Worm (Caenorhabditis elegans) whole organism, L2 larva: ENCODE data around the gene M03F4.6.

Experiments
- C34F6.9 ChIP-seq: fragments of 150-350 bp; optimal IDR thresholded peaks from 2 replicates; lab custom pipeline; 2014; ENCODE audit warnings: missing biosample characterization, missing genetic modification characterization
- F13H6.1 ChIP-seq: sonication (generic microtip); optimal IDR thresholded peaks from 2 replicates; lab custom pipeline; 2016; ENCODE audit warnings: missing genetic modification characterization, missing compliant biosample characterization
- R02D3.7 ChIP-seq: fragments of 150-350 bp; optimal IDR thresholded peaks from 2 replicates; lab custom pipeline; 2014; ENCODE audit warnings: missing biosample characterization, missing genetic modification characterization
- Y55F3AM.14 ChIP-seq: fragments of 200-800 bp; sonication (Bioruptor generic); optimal IDR thresholded peaks from 2 replicates; lab custom pipeline; 2018; ENCODE audit warnings: mild to moderate bottlenecking, missing genetic modification characterization, missing compliant biosample characterization
- ZK546.5 ChIP-seq: sonication (generic microtip); optimal IDR thresholded peaks from 2 replicates; lab custom pipeline; 2017; ENCODE audit warnings: missing biosample characterization, missing genetic modification characterization
- alr-1 ChIP-seq: fragments of 150-350 bp; optimal IDR thresholded peaks from 2 replicates; lab custom pipeline; 2014; ENCODE audit warnings: missing biosample characterization, missing genetic modification characterization
- aly-2 ChIP-seq: fragments of 150-350 bp; optimal IDR thresholded peaks from 2 replicates; lab custom pipeline; 2014; ENCODE audit warnings: missing biosample characterization, missing genetic modification characterization
- blmp-1 ChIP-seq: sonication (generic microtip); optimal IDR thresholded peaks from 2 replicates; lab custom pipeline; 2017; ENCODE audit warnings: missing genetic modification characterization, mild to moderate bottlenecking, missing compliant biosample characterization, antibody characterized with exemption, moderate library complexity; ENCODE audit not compliant: insufficient read depth
- ceh-16 ChIP-seq: fragments of 150-350 bp; optimal IDR thresholded peaks from 2 replicates; lab custom pipeline; 2014; ENCODE audit warnings: missing biosample characterization, missing genetic modification characterization
- ceh-82 ChIP-seq: fragments of 150-350 bp; optimal IDR thresholded peaks from 2 replicates; lab custom pipeline; 2014; ENCODE audit warnings: missing biosample characterization, missing genetic modification characterization
- crh-2 ChIP-seq: sonication (generic microtip); optimal IDR thresholded peaks from 2 replicates; lab custom pipeline; 2017; ENCODE audit warnings: missing biosample characterization, missing genetic modification characterization
- dmd-4 ChIP-seq: sonication (generic microtip); optimal IDR thresholded peaks from 2 replicates; lab custom pipeline; 2017; ENCODE audit warnings: missing biosample characterization, missing genetic modification characterization
- egl-27 ChIP-seq: sonication (generic microtip); optimal IDR thresholded peaks from 3 replicates; lab custom pipeline; 2017; ENCODE audit warnings: missing biosample characterization, missing genetic modification reagents, missing genetic modification characterization
- elt-1 ChIP-seq: fragments of 150-350 bp; optimal IDR thresholded peaks from 2 replicates; lab custom pipeline; 2014; ENCODE audit warnings: missing biosample characterization, missing genetic modification characterization
- elt-3 ChIP-seq: sonication (generic microtip); optimal IDR thresholded peaks from 2 replicates; lab custom pipeline; 2017; ENCODE audit warnings: missing biosample characterization, missing genetic modification characterization
- fos-1 ChIP-seq: fragments of 150-350 bp; optimal IDR thresholded peaks from 2 replicates; lab custom pipeline; 2014; ENCODE audit warnings: missing biosample characterization, missing genetic modification characterization
- gmeb-1 ChIP-seq: fragments of 150-350 bp; optimal IDR thresholded peaks from 2 replicates; lab custom pipeline; 2014; ENCODE audit warnings: missing biosample characterization, missing genetic modification characterization
- lin-11 ChIP-seq: fragments of 150-350 bp; sonication (generic microtip); optimal IDR thresholded peaks from 2 replicates; lab custom pipeline; 2014; ENCODE audit warnings: missing biosample characterization, missing genetic modification characterization, inconsistent platforms, mixed read lengths
- lin-13 ChIP-seq: fragments of 150-350 bp; optimal IDR thresholded peaks from 2 replicates; lab custom pipeline; 2014; ENCODE audit warnings: missing biosample characterization, missing genetic modification reagents, missing genetic modification characterization
- lin-39 ChIP-seq: fragments of 150-350 bp; optimal IDR thresholded peaks from 2 replicates; lab custom pipeline; 2014; ENCODE audit warnings: missing biosample characterization, missing genetic modification reagents, missing genetic modification characterization
- lsy-2 ChIP-seq, 2 experiments: fragments of 150-350 bp in 1 of 2; sonication (generic microtip) in 1 of 2; optimal IDR thresholded peaks; 2 replicates each; lab custom pipeline; 2014 to 2017; ENCODE audit warnings: missing biosample characterization in 2 of 2, missing genetic modification characterization in 2 of 2
- mab-5 ChIP-seq: fragments of 150-350 bp; optimal IDR thresholded peaks from 2 replicates; lab custom pipeline; 2014; ENCODE audit warnings: missing biosample characterization, missing genetic modification characterization
- mbf-1 ChIP-seq: sonication (generic microtip); optimal IDR thresholded peaks from 2 replicates; lab custom pipeline; 2017; ENCODE audit warnings: missing biosample characterization, missing genetic modification characterization
- mdl-1 ChIP-seq, 2 experiments: fragments of 150-350 bp in 1 of 2; sonication (generic microtip) in 1 of 2; optimal IDR thresholded peaks; 2 replicates each; lab custom pipeline; 2017; ENCODE audit warnings: missing biosample characterization in 2 of 2, missing genetic modification characterization in 2 of 2
- nhr-11 ChIP-seq: fragments of 150-350 bp; optimal IDR thresholded peaks from 2 replicates; lab custom pipeline; 2014; ENCODE audit warnings: missing biosample characterization, missing genetic modification characterization
- nhr-12 ChIP-seq: fragments of 150-350 bp; optimal IDR thresholded peaks from 2 replicates; lab custom pipeline; 2014; ENCODE audit warnings: missing biosample characterization, missing genetic modification characterization
- nhr-129 ChIP-seq: fragments of 150-350 bp; optimal IDR thresholded peaks from 2 replicates; lab custom pipeline; 2014; ENCODE audit warnings: missing biosample characterization, missing genetic modification characterization
- nhr-21 ChIP-seq: fragments of 150-350 bp; optimal IDR thresholded peaks from 2 replicates; lab custom pipeline; 2014; ENCODE audit warnings: missing biosample characterization, missing genetic modification characterization
- nhr-237 ChIP-seq: fragments of 150-350 bp; optimal IDR thresholded peaks from 2 replicates; lab custom pipeline; 2014; ENCODE audit warnings: missing biosample characterization, missing genetic modification characterization
- nhr-25 ChIP-seq: fragments of 150-350 bp; sonication (generic microtip); optimal IDR thresholded peaks from 3 replicates; lab custom pipeline; 2014; ENCODE audit warnings: missing biosample characterization, missing genetic modification characterization
- nhr-6 ChIP-seq: fragments of 150-350 bp; optimal IDR thresholded peaks from 2 replicates; lab custom pipeline; 2014; ENCODE audit warnings: missing biosample characterization, missing genetic modification characterization
- nhr-77 ChIP-seq: fragments of 150-350 bp; optimal IDR thresholded peaks from 2 replicates; lab custom pipeline; 2014; ENCODE audit warnings: missing biosample characterization, missing genetic modification characterization
- peb-1 ChIP-seq: fragments of 150-350 bp; optimal IDR thresholded peaks from 2 replicates; lab custom pipeline; 2014; ENCODE audit warnings: missing biosample characterization, missing genetic modification characterization
- sem-4 ChIP-seq: fragments of 150-350 bp; optimal IDR thresholded peaks from 2 replicates; lab custom pipeline; 2014; ENCODE audit warnings: missing biosample characterization, missing genetic modification reagents, missing genetic modification characterization
- sma-3 ChIP-seq: sonication (generic microtip); optimal IDR thresholded peaks from 2 replicates; lab custom pipeline; 2016; ENCODE audit warnings: missing genetic modification reagents, missing genetic modification characterization, missing compliant biosample characterization
- sma-9 ChIP-seq, 2 experiments: fragments of 150-350 bp in 1 of 2; sonication (generic microtip) in 1 of 2; optimal IDR thresholded peaks; 2 replicates each; lab custom pipeline; 2014 to 2016; ENCODE audit warnings: missing genetic modification characterization in 2 of 2, mild to moderate bottlenecking in 1 of 2, missing biosample characterization in 1 of 2, missing compliant biosample characterization in 1 of 2, missing genetic modification reagents in 1 of 2, moderate library complexity in 1 of 2
- snpc-4 ChIP-seq: fragments of 150-350 bp; optimal IDR thresholded peaks from 2 replicates; lab custom pipeline; 2014; ENCODE audit warnings: missing biosample characterization, missing genetic modification characterization
- unc-39 ChIP-seq: fragments of 150-350 bp; optimal IDR thresholded peaks from 2 replicates; lab custom pipeline; 2014; ENCODE audit warnings: missing biosample characterization, missing genetic modification characterization
- unc-55 ChIP-seq: fragments of 150-350 bp; sonication (generic microtip); optimal IDR thresholded peaks from 3 replicates; lab custom pipeline; 2014; ENCODE audit warnings: missing biosample characterization, missing genetic modification reagents, missing genetic modification characterization
- zag-1 ChIP-seq: fragments of 150-350 bp; optimal IDR thresholded peaks from 2 replicates; lab custom pipeline; 2014; ENCODE audit warnings: missing biosample characterization, missing genetic modification characterization
- ztf-1 ChIP-seq: fragments of 200-800 bp; sonication (Bioruptor generic); conservative IDR thresholded peaks from 2 replicates; pipeline ENCODE4 v1.3.6; 2022; ENCODE audit warnings: missing genetic modification characterization, missing compliant biosample characterization
- ztf-11 ChIP-seq: sonication (generic microtip); optimal IDR thresholded peaks from 2 replicates; lab custom pipeline; 2017; ENCODE audit warnings: missing biosample characterization, missing genetic modification characterization
- ztf-4 ChIP-seq: fragments of 150-350 bp; optimal IDR thresholded peaks from 2 replicates; lab custom pipeline; 2014; ENCODE audit warnings: missing biosample characterization, missing genetic modification characterization

M03F4.6 gene

ce11 chrX:4998875-4999274, 29.7 kb upstream of the M03F4.6 start, which contains the start of gene set-30:
Gene set-30, plus strand, starts transcription at chrX:4999270.
- TF ChIP-seq sma-9 (GFP tag; optimal IDR thresholded peaks at IDR 0.05; lab: Kevin White, UChicago) (no peak), sma-9 (tag; optimal IDR thresholded peaks at IDR 0.05; lab: Kevin White, UChicago) (no peak), nhr-129 (tag; lab: Kevin White, UChicago) (peak; percentile 33), lin-13 (GFP tag; lab: Kevin White, UChicago) (no peak), F13H6.1 (tag; lab: Kevin White, UChicago) (no peak)

- TF ChIP-seq alr-1, result no peak
- no peak for TF ChIP-seq elt-3 (tag; lab: Kevin White, UChicago)
- no peak for TF ChIP-seq ZK546.5 (tag; lab: Kevin White, UChicago)
- no peak for TF ChIP-seq ceh-16
- no peak for TF ChIP-seq unc-39 (tag; lab: Kevin White, UChicago)
- TF ChIP-seq nhr-6, result no peak
- no peak for TF ChIP-seq dmd-4 (tag; lab: Kevin White, UChicago)
- no peak for TF ChIP-seq Y55F3AM.14 (GFP tag; lab: Kevin White, UChicago)
- TF ChIP-seq lin-13 (GFP tag; lab: Kevin White, UChicago), result no peak
- no peak for TF ChIP-seq F13H6.1 (tag; lab: Kevin White, UChicago)
- no peak for TF ChIP-seq nhr-77 (tag; lab: Kevin White, UChicago)
- no peak for TF ChIP-seq mab-5 (tag; lab: Kevin White, UChicago)
- no peak for TF ChIP-seq egl-27 (tag; lab: Kevin White, UChicago)
- no peak for TF ChIP-seq ztf-1
- no peak for TF ChIP-seq sem-4 (tag; lab: Kevin White, UChicago)
- no peak for TF ChIP-seq ceh-82 (tag; lab: Kevin White, UChicago)
- TF ChIP-seq R02D3.7 (tag; lab: Kevin White, UChicago), result no peak
- no peak for TF ChIP-seq nhr-237 (tag; lab: Kevin White, UChicago)
- no peak for TF ChIP-seq zag-1 (tag; lab: Kevin White, UChicago)
- TF ChIP-seq lsy-2 (tag; optimal IDR thresholded peaks at IDR 0.05; lab: Kevin White, UChicago), result no peak
- TF ChIP-seq lin-11 (tag; lab: Kevin White, UChicago), result peak; percentile 24
- peak; percentile 70 for TF ChIP-seq nhr-129 (tag; lab: Kevin White, UChicago)
- TF ChIP-seq nhr-25 (tag; lab: Kevin White, UChicago), result peak; percentile 3
- no peak for TF ChIP-seq nhr-11 (tag; lab: Kevin White, UChicago)
- no peak for TF ChIP-seq snpc-4 (tag; lab: Kevin White, UChicago)
- TF ChIP-seq mdl-1 (tag; optimal IDR thresholded peaks at IDR 0.05; lab: Kevin White, UChicago), result no peak
- peak; percentile 57 for TF ChIP-seq fos-1
- TF ChIP-seq elt-1 (tag; lab: Kevin White, UChicago), result no peak
- peak; percentile 20 for TF ChIP-seq gmeb-1
- TF ChIP-seq peb-1, result no peak
- no peak for TF ChIP-seq nhr-12 (tag; lab: Kevin White, UChicago)
- no peak for TF ChIP-seq sma-9 (GFP tag; optimal IDR thresholded peaks at IDR 0.05; lab: Kevin White, UChicago)
- TF ChIP-seq sma-9 (tag; optimal IDR thresholded peaks at IDR 0.05; lab: Kevin White, UChicago), result no peak
- TF ChIP-seq C34F6.9 (tag; lab: Kevin White, UChicago), result peak; percentile 62
- no peak for TF ChIP-seq lin-39 (tag; lab: Kevin White, UChicago)
- peak; percentile 29 for TF ChIP-seq crh-2 (tag; lab: Kevin White, UChicago)
- no peak for TF ChIP-seq ztf-11 (tag; lab: Kevin White, UChicago)
- TF ChIP-seq ztf-4 (tag; lab: Kevin White, UChicago), result no peak
- no peak for TF ChIP-seq mbf-1 (tag; lab: Kevin White, UChicago)
- TF ChIP-seq sma-3 (GFP tag; lab: Kevin White, UChicago), result no peak
- no peak for TF ChIP-seq nhr-21 (tag; lab: Kevin White, UChicago)
- TF ChIP-seq blmp-1 (tag; lab: Kevin White, UChicago), result no peak
- no peak for TF ChIP-seq aly-2 (tag; lab: Kevin White, UChicago)
- TF ChIP-seq unc-55 (GFP tag; lab: Kevin White, UChicago), result peak; percentile 70
- TF ChIP-seq, all 48 proteins: peak for 8
Observed at ce11 chrX:4997548-4998087, 28.5 kb upstream of the M03F4.6 start, which contains the start of gene ZC8.6. Gene ZC8.6, minus strand, starts transcription at chrX:4997598.
